Fruit fly (Drosophila melanogaster): ENCODE results near the gene CG14200.

CG14200 gene

dm6 chrX:19505334-19506185 lies 10.3 kb downstream of the CG14200 start (continued):
- no peak for TF ChIP-seq CG6654 (GFP tag; optimal IDR thresholded peaks at IDR 0.05)
- TF ChIP-seq CG42726 (GFP tag; IDR thresholded peaks at IDR 0.05; ENCODE audit: partially characterized antibody), result peak; percentile 27; the same call in 1 of the 2 replicates
- peak; percentile 84 for TF ChIP-seq CG16813 (GFP tag; IDR thresholded peaks at IDR 0.05; ENCODE audit: partially characterized antibody)
- peak; percentile 43 for TF ChIP-seq Nf-YC (tag; optimal IDR thresholded peaks at IDR 0.05)
- 0 out of 3 replicates have a peak, but pooled peaks have one; percentile 16 for TF ChIP-seq CG11695 (GFP tag; IDR thresholded peaks at IDR 0.05)
- no peak for TF ChIP-seq CG4282 (GFP tag; optimal IDR thresholded peaks at IDR 0.05)
- TF ChIP-seq Neu2 (GFP tag; optimal IDR thresholded peaks at IDR 0.05; ENCODE audit: borderline replicate concordance), result no peak
- TF ChIP-seq sr (GFP tag; IDR thresholded peaks at IDR 0.05), result peak; percentile 99
- TF ChIP-seq Hr51 (GFP tag; optimal IDR thresholded peaks at IDR 0.05), result no peak
- no peak for TF ChIP-seq kay (GFP tag; optimal IDR thresholded peaks at IDR 0.05)
- TF ChIP-seq CG8359 (GFP tag; optimal IDR thresholded peaks at IDR 0.05; ENCODE audit: borderline replicate concordance), result no peak
- peak; percentile 73 for TF ChIP-seq Doc3 (GFP tag; IDR thresholded peaks at IDR 0.05; ENCODE audit: partially characterized antibody)
- TF ChIP-seq Bgb (GFP tag; IDR thresholded peaks at IDR 0.05; ENCODE audit: partially characterized antibody), result peak; percentile 90
- TF ChIP-seq bab2 (GFP tag; optimal IDR thresholded peaks at IDR 0.05), result peak; percentile 53
- no peak for TF ChIP-seq Mrtf (GFP tag; IDR thresholded peaks at IDR 0.05)
- TF ChIP-seq CG14014 (GFP tag; IDR thresholded peaks at IDR 0.05), result 0 out of 2 replicates have a peak, but pooled peaks have one; percentile 10
- no peak for TF ChIP-seq pros (GFP tag; optimal IDR thresholded peaks at IDR 0.05)
- no peak for TF ChIP-seq Hey (tag; optimal IDR thresholded peaks at IDR 0.05)
- TF ChIP-seq zf30C (GFP tag; optimal IDR thresholded peaks at IDR 0.05), result peak; percentile 20
- TF ChIP-seq Dref (GFP tag; IDR thresholded peaks at IDR 0.05), result peak; percentile 88
- no peak for TF ChIP-seq tap (tag; optimal IDR thresholded peaks at IDR 0.05)
- TF ChIP-seq CG14710 (tag; optimal IDR thresholded peaks at IDR 0.05), result peak; percentile 40
- no peak for TF ChIP-seq CG7372 (GFP tag; IDR thresholded peaks at IDR 0.05)
- no peak for TF ChIP-seq sim (GFP tag; IDR thresholded peaks at IDR 0.05)
- no peak for TF ChIP-seq dimm (GFP tag; IDR thresholded peaks at IDR 0.05)
- no peak for TF ChIP-seq mirr (GFP tag; optimal IDR thresholded peaks at IDR 0.05)
- no peak for TF ChIP-seq CG17912 (GFP tag; optimal IDR thresholded peaks at IDR 0.05)
- TF ChIP-seq CG17359 (tag; optimal IDR thresholded peaks at IDR 0.05), result peak; percentile 11
- TF ChIP-seq CG17186 (GFP tag; optimal IDR thresholded peaks at IDR 0.05), result peak; percentile 13
- no peak for TF ChIP-seq H2.0 (GFP tag; IDR thresholded peaks at IDR 0.05)
- TF ChIP-seq CG8924 (tag; optimal IDR thresholded peaks at IDR 0.05), result peak; percentile 39
- peak; percentile 22 for TF ChIP-seq Meics (GFP tag; optimal IDR thresholded peaks at IDR 0.05)
- TF ChIP-seq mld (GFP tag; IDR thresholded peaks at IDR 0.05; ENCODE audit: partially characterized antibody), result peak; percentile 57; the same call in 1 of the 3 replicates
- no peak for TF ChIP-seq NfI (GFP tag; optimal IDR thresholded peaks at IDR 0.05)
- no peak for TF ChIP-seq jumu (GFP tag; optimal IDR thresholded peaks at IDR 0.05)
- TF ChIP-seq E2f1 (GFP tag; IDR thresholded peaks at IDR 0.05), result 0 out of 2 replicates have a peak, but pooled peaks have one; percentile 29
- peak; percentile 81 for TF ChIP-seq CG32532 (GFP tag; IDR thresholded peaks at IDR 0.05)
- TF ChIP-seq insv (GFP tag; optimal IDR thresholded peaks at IDR 0.05), result peak in 1 of 2 experiments; percentile 63
- no peak for TF ChIP-seq ab (GFP tag; optimal IDR thresholded peaks at IDR 0.05)
- TF ChIP-seq Atf6 (GFP tag; IDR thresholded peaks at IDR 0.05), result 0 out of 2 replicates have a peak, but pooled peaks have one; percentile 27
- peak; percentile 29 for TF ChIP-seq CTCF (GFP tag; optimal IDR thresholded peaks at IDR 0.05)
- peak; percentile 67 for TF ChIP-seq vvl (GFP tag; IDR thresholded peaks at IDR 0.05)
- no peak for TF ChIP-seq dmrt99B (tag; optimal IDR thresholded peaks at IDR 0.05)
- TF ChIP-seq CG12769 (tag; optimal IDR thresholded peaks at IDR 0.05), result no peak
- no peak for TF ChIP-seq Spps (tag; optimal IDR thresholded peaks at IDR 0.05)
- peak; percentile 82 for TF ChIP-seq bbx (GFP tag; IDR thresholded peaks at IDR 0.05; ENCODE audit: partially characterized antibody)
- TF ChIP-seq CG3995 (GFP tag; optimal IDR thresholded peaks at IDR 0.05), result peak; percentile 77
- TF ChIP-seq da (GFP tag; optimal IDR thresholded peaks at IDR 0.05), result peak; percentile 17
